Fruit fly (Drosophila melanogaster) whole organism, prepupa: ENCODE measurements around the gene CG32633.

Experiments
- Blimp-1 ChIP-seq: fragments of 200-800 bp; sonication (Bioruptor generic); optimal IDR thresholded peaks from 3 replicates; lab custom pipeline; 2017; ENCODE audit warnings: missing biosample characterization, missing genetic modification characterization, mild to moderate bottlenecking, moderate library complexity, missing genetic modification reagents
- CG10631 ChIP-seq: fragments of 200-800 bp; sonication (Bioruptor generic); optimal IDR thresholded peaks from 2 replicates; lab custom pipeline; 2016; ENCODE audit warnings: missing biosample characterization, missing genetic modification characterization
- CG10669 ChIP-seq: fragments of 200-800 bp; sonication (Bioruptor generic); optimal IDR thresholded peaks from 3 replicates; lab custom pipeline; 2018; ENCODE audit warnings: missing biosample characterization, mild to moderate bottlenecking, missing genetic modification characterization, moderate library complexity
- CG11294 ChIP-seq: fragments of 200-800 bp; sonication (Bioruptor generic); IDR thresholded peaks from 2 replicates; pipeline ENCODE4 v1.3.6; 2022; ENCODE audit warnings: missing biosample characterization, missing genetic modification characterization
- CG11902 ChIP-seq: fragments of 200-800 bp; sonication (Bioruptor generic); optimal IDR thresholded peaks from 3 replicates; lab custom pipeline; 2016; ENCODE audit warnings: missing biosample characterization, missing genetic modification characterization
- CG15336 ChIP-seq: fragments of 200-800 bp; sonication (Bioruptor generic); IDR thresholded peaks from 2 replicates; pipeline ENCODE4 v1.3.6; 2022; ENCODE audit warnings: missing biosample characterization, missing genetic modification characterization
- CG3032 ChIP-seq: fragments of 200-800 bp; optimal IDR thresholded peaks from 2 replicates; lab custom pipeline; 2019; ENCODE audit warnings: missing biosample characterization, mild to moderate bottlenecking, missing genetic modification characterization, moderate library complexity
- CG31627 ChIP-seq: fragments of 200-800 bp; sonication (Bioruptor generic); optimal IDR thresholded peaks from 3 replicates; lab custom pipeline; 2016; ENCODE audit warnings: missing biosample characterization, missing genetic modification characterization
- CG32006 ChIP-seq: fragments of 200-800 bp; sonication (Bioruptor generic); optimal IDR thresholded peaks from 3 replicates; lab custom pipeline; 2017; ENCODE audit warnings: missing biosample characterization, mild to moderate bottlenecking, missing genetic modification characterization
- CG34406 ChIP-seq: fragments of 200-800 bp; sonication (Bioruptor generic); optimal IDR thresholded peaks from 3 replicates; lab custom pipeline; 2016; ENCODE audit warnings: missing biosample characterization, missing genetic modification characterization
- CG3919 ChIP-seq: fragments of 200-800 bp; sonication (Bioruptor generic); optimal IDR thresholded peaks from 3 replicates; lab custom pipeline; 2016; ENCODE audit warnings: missing biosample characterization, missing genetic modification characterization
- CG4318 ChIP-seq: fragments of 200-800 bp; sonication (Bioruptor generic); optimal IDR thresholded peaks from 3 replicates; lab custom pipeline; 2017; ENCODE audit warnings: missing biosample characterization, mild to moderate bottlenecking, missing genetic modification characterization
- CG6163 ChIP-seq: fragments of 200-800 bp; sonication (Bioruptor generic); IDR thresholded peaks from 3 replicates; pipeline ENCODE4 v1.3.6; 2022; ENCODE audit warnings: missing biosample characterization, missing genetic modification characterization
- CG6792 ChIP-seq: fragments of 200-800 bp; sonication (Bioruptor generic); optimal IDR thresholded peaks from 3 replicates; lab custom pipeline; 2016; ENCODE audit warnings: missing biosample characterization, missing genetic modification characterization
- CG6808 ChIP-seq: fragments of 200-800 bp; sonication (Bioruptor generic); optimal IDR thresholded peaks from 3 replicates; lab custom pipeline; 2017; ENCODE audit warnings: missing biosample characterization, missing genetic modification characterization, mild to moderate bottlenecking, moderate library complexity, missing genetic modification reagents
- CG7368 ChIP-seq: fragments of 200-800 bp; sonication (Bioruptor generic); optimal IDR thresholded peaks from 3 replicates; lab custom pipeline; 2016; ENCODE audit warnings: missing biosample characterization, missing genetic modification characterization
- CG8319 ChIP-seq: fragments of 200-800 bp; sonication (Bioruptor generic); optimal IDR thresholded peaks from 3 replicates; lab custom pipeline; 2016; ENCODE audit warnings: missing biosample characterization, missing genetic modification characterization
- CG8632 ChIP-seq: fragments of 200-800 bp; sonication (Bioruptor generic); optimal IDR thresholded peaks from 3 replicates; lab custom pipeline; 2016; ENCODE audit warnings: missing biosample characterization, missing genetic modification characterization
- CG9139 ChIP-seq: fragments of 200-800 bp; sonication (Bioruptor generic); optimal IDR thresholded peaks from 3 replicates; lab custom pipeline; 2017; ENCODE audit warnings: missing biosample characterization, mild to moderate bottlenecking, missing genetic modification characterization
- Eip75B ChIP-seq: fragments of 200-800 bp; sonication (Bioruptor generic); optimal IDR thresholded peaks from 3 replicates; lab custom pipeline; 2016; ENCODE audit warnings: missing biosample characterization, missing genetic modification characterization
- Eip78C ChIP-seq: fragments of 200-800 bp; sonication (Bioruptor generic); peaks from one replicate; lab custom pipeline; 2016; ENCODE audit warnings: missing biosample characterization, missing genetic modification characterization
- Eip93F ChIP-seq: fragments of 200-800 bp; sonication (Bioruptor generic); optimal IDR thresholded peaks from 2 replicates; lab custom pipeline; 2016; ENCODE audit warnings: missing biosample characterization, mild to moderate bottlenecking, missing genetic modification characterization
- Ets21C ChIP-seq: fragments of 200-800 bp; sonication (Bioruptor generic); optimal IDR thresholded peaks from 3 replicates; lab custom pipeline; 2016; ENCODE audit warnings: missing biosample characterization, missing genetic modification characterization
- Ets96B ChIP-seq: fragments of 200-800 bp; optimal IDR thresholded peaks from 2 replicates; lab custom pipeline; 2019; ENCODE audit warnings: missing biosample characterization, mild to moderate bottlenecking, missing genetic modification characterization, moderate library complexity
- Gug ChIP-seq: fragments of 200-800 bp; sonication (Bioruptor generic); IDR thresholded peaks from 2 replicates; pipeline ENCODE4 v1.3.6; 2022; ENCODE audit warnings: missing biosample characterization, missing genetic modification characterization
- Hr39 ChIP-seq: fragments of 200-800 bp; sonication (Bioruptor generic); optimal IDR thresholded peaks from 2 replicates; lab custom pipeline; 2016; ENCODE audit warnings: missing biosample characterization, missing genetic modification characterization
- Met ChIP-seq: fragments of 200-800 bp; sonication (Bioruptor generic); optimal IDR thresholded peaks from 3 replicates; lab custom pipeline; 2016; ENCODE audit warnings: missing biosample characterization, missing genetic modification characterization
- OdsH ChIP-seq: fragments of 200-800 bp; sonication (Bioruptor generic); optimal IDR thresholded peaks from 3 replicates; lab custom pipeline; 2016; ENCODE audit warnings: missing biosample characterization, missing genetic modification characterization
- Smox ChIP-seq: fragments of 200-800 bp; sonication (Bioruptor generic); optimal IDR thresholded peaks from 3 replicates; lab custom pipeline; 2016; ENCODE audit warnings: missing biosample characterization, missing genetic modification characterization
- Sox102F ChIP-seq: fragments of 200-800 bp; sonication (Bioruptor generic); optimal IDR thresholded peaks from 2 replicates; lab custom pipeline; 2016; ENCODE audit warnings: missing biosample characterization, mild to moderate bottlenecking, missing genetic modification characterization
- Sox14 ChIP-seq: fragments of 200-800 bp; sonication (Bioruptor generic); optimal IDR thresholded peaks from 3 replicates; lab custom pipeline; 2016; ENCODE audit warnings: missing biosample characterization, missing genetic modification characterization
- achi ChIP-seq: fragments of 200-800 bp; sonication (Bioruptor generic); optimal IDR thresholded peaks from 3 replicates; lab custom pipeline; 2016; ENCODE audit warnings: missing biosample characterization, missing genetic modification characterization
- acj6 ChIP-seq: fragments of 200-800 bp; sonication (Bioruptor generic); optimal IDR thresholded peaks from 3 replicates; lab custom pipeline; 2016; ENCODE audit warnings: missing biosample characterization, missing genetic modification characterization
- dac ChIP-seq: fragments of 200-800 bp; sonication (Bioruptor generic); optimal IDR thresholded peaks from 2 replicates; lab custom pipeline; 2017; ENCODE audit warnings: missing biosample characterization, mild to moderate bottlenecking, missing genetic modification characterization
- dsx ChIP-seq: fragments of 200-800 bp; optimal IDR thresholded peaks from 3 replicates; lab custom pipeline; 2019; ENCODE audit warnings: missing biosample characterization, mild to moderate bottlenecking, missing genetic modification characterization, moderate library complexity; ENCODE audit not compliant: poor library complexity, severe bottlenecking
- fd59A ChIP-seq: fragments of 200-800 bp; sonication (Bioruptor generic); optimal IDR thresholded peaks from 2 replicates; lab custom pipeline; 2017; ENCODE audit warnings: missing biosample characterization, mild to moderate bottlenecking, missing genetic modification characterization, missing genetic modification reagents
- fkh ChIP-seq: fragments of 200-800 bp; sonication (Bioruptor generic); optimal IDR thresholded peaks from 3 replicates; lab custom pipeline; 2017; ENCODE audit warnings: missing biosample characterization, mild to moderate bottlenecking, missing genetic modification characterization, moderate library complexity
- lz ChIP-seq: fragments of 200-800 bp; sonication (Bioruptor generic); optimal IDR thresholded peaks from 3 replicates; lab custom pipeline; 2016; ENCODE audit warnings: missing biosample characterization, missing genetic modification characterization
- net ChIP-seq: fragments of 200-800 bp; sonication (Bioruptor generic); optimal IDR thresholded peaks from 3 replicates; lab custom pipeline; 2016; ENCODE audit warnings: missing biosample characterization, missing genetic modification characterization
- pdm3 ChIP-seq: fragments of 200-800 bp; sonication (Bioruptor generic); optimal IDR thresholded peaks from 3 replicates; lab custom pipeline; 2016; ENCODE audit warnings: missing biosample characterization, missing genetic modification characterization
- salr ChIP-seq, 2 experiments: fragments of 200-800 bp; sonication (Bioruptor generic); optimal IDR thresholded peaks; 3 replicates each; lab custom pipeline; 2016 to 2018; ENCODE audit warnings: missing biosample characterization in 2 of 2, missing genetic modification characterization in 2 of 2, mild to moderate bottlenecking in 1 of 2
- spab ChIP-seq: fragments of 200-800 bp; sonication (Bioruptor generic); optimal IDR thresholded peaks from 2 replicates; lab custom pipeline; 2017; ENCODE audit warnings: missing biosample characterization, mild to moderate bottlenecking, missing genetic modification characterization, missing genetic modification reagents
- ss ChIP-seq, 2 experiments: fragments of 200-800 bp; sonication (Bioruptor generic); optimal IDR thresholded peaks; 2 replicates in 1 of 2; 3 replicates in 1 of 2; lab custom pipeline; 2017 to 2018; ENCODE audit warnings: mild to moderate bottlenecking in 2 of 2, missing biosample characterization in 2 of 2, missing genetic modification characterization in 2 of 2, moderate library complexity in 1 of 2
- svp ChIP-seq: fragments of 200-800 bp; sonication (Bioruptor generic); peaks from one replicate; lab custom pipeline; 2016; ENCODE audit warnings: missing biosample characterization, missing genetic modification characterization
- topi ChIP-seq: fragments of 200-800 bp; sonication (Bioruptor generic); optimal IDR thresholded peaks from 3 replicates; lab custom pipeline; 2016; ENCODE audit warnings: missing biosample characterization, missing genetic modification characterization
- vri ChIP-seq: fragments of 200-800 bp; sonication (Bioruptor generic); optimal IDR thresholded peaks from 3 replicates; lab custom pipeline; 2016; ENCODE audit warnings: missing biosample characterization, mild to moderate bottlenecking, missing genetic modification characterization

The CG32633 gene

dm6 chrX:13565490-13566156 lies 4.2 kb downstream of the CG32633 start (continued):
- TF ChIP-seq CG6792, result peak; percentile 9
- peak; percentile 56; the same call in 1 of the 2 replicates for TF ChIP-seq CG15336
- TF ChIP-seq ss (GFP tag; optimal IDR thresholded peaks at IDR 0.05; lab: Kevin White, UChicago), result peak in 1 of 2 experiments; percentile 22
- no peak for TF ChIP-seq CG8319 (GFP tag; lab: Kevin White, UChicago)
- peak; percentile 7 for TF ChIP-seq CG31627 (GFP tag; lab: Kevin White, UChicago)
- TF ChIP-seq achi (GFP tag; lab: Kevin White, UChicago), result peak; percentile 33
- TF ChIP-seq fkh (GFP tag; lab: Kevin White, UChicago), result no peak
- TF ChIP-seq net (GFP tag; lab: Kevin White, UChicago), result peak; percentile 21
- TF ChIP-seq Eip78C (GFP tag; lab: Kevin White, UChicago), result peak; percentile 71
- TF ChIP-seq lz, result no peak
- peak; percentile 25 for TF ChIP-seq CG4318 (GFP tag; lab: Kevin White, UChicago)
- TF ChIP-seq salr (GFP tag; optimal IDR thresholded peaks at IDR 0.05; lab: Kevin White, UChicago), result peak in 1 of 2 experiments; percentile 15
- peak; percentile 26 for TF ChIP-seq acj6 (GFP tag; lab: Kevin White, UChicago)
- TF ChIP-seq fd59A, result peak; percentile 31
- TF ChIP-seq Smox (GFP tag; lab: Kevin White, UChicago), result no peak
- TF ChIP-seq CG9139, result no peak
- no peak; the same call in 1 of the 2 replicates for TF ChIP-seq CG11294 (GFP tag; lab: Robert Waterston, UW)
- TF ChIP-seq Ets21C, result no peak
- TF ChIP-seq CG3919 (GFP tag; lab: Kevin White, UChicago), result no peak
- TF ChIP-seq spab (GFP tag; lab: Kevin White, UChicago), result no peak
- no peak for TF ChIP-seq Eip93F (GFP tag; lab: Kevin White, UChicago)
- TF ChIP-seq Eip75B, result no peak
- TF ChIP-seq CG8632 (GFP tag; lab: Kevin White, UChicago), result no peak
- peak; percentile 49 for TF ChIP-seq OdsH (GFP tag; lab: Kevin White, UChicago)
- TF ChIP-seq CG6163, result no peak
- peak; percentile 28 for TF ChIP-seq Hr39
- no peak for TF ChIP-seq Blimp-1 (GFP tag; lab: Kevin White, UChicago)

- TF ChIP-seq dac, result no peak
- TF ChIP-seq CG7368 (GFP tag; lab: Kevin White, UChicago), result peak; percentile 56
- TF ChIP-seq CG11902 (GFP tag; lab: Kevin White, UChicago), result peak; percentile 46
- TF ChIP-seq CG15336, result peak; percentile 45; the same call in 1 of the 2 replicates
- TF ChIP-seq CG9139, result no peak
- no peak for TF ChIP-seq CG6808 (GFP tag; lab: Kevin White, UChicago)
- TF ChIP-seq CG10631 (GFP tag; lab: Kevin White, UChicago), result peak; percentile 38
- TF ChIP-seq Hr39, result peak; percentile 57
- peak; percentile 61 for TF ChIP-seq CG31627 (GFP tag; lab: Kevin White, UChicago)
- TF ChIP-seq CG32006 (GFP tag; lab: Kevin White, UChicago), result peak; percentile 32
- peak; percentile 72 for TF ChIP-seq Sox102F (GFP tag; lab: Kevin White, UChicago)
- no peak for TF ChIP-seq fkh (GFP tag; lab: Kevin White, UChicago)
- TF ChIP-seq topi, result peak; percentile 74
- TF ChIP-seq CG8632 (GFP tag; lab: Kevin White, UChicago), result peak; percentile 49
- TF ChIP-seq CG34406, result peak; percentile 65
- TF ChIP-seq OdsH (GFP tag; lab: Kevin White, UChicago), result peak; percentile 31
- no peak for TF ChIP-seq Ets96B (tag; lab: Kevin White, UChicago)
- peak; percentile 52 for TF ChIP-seq achi (GFP tag; lab: Kevin White, UChicago)
- TF ChIP-seq dsx, result no peak
- TF ChIP-seq CG6792, result peak; percentile 38
- TF ChIP-seq net (GFP tag; lab: Kevin White, UChicago), result peak; percentile 12
- peak; percentile 5 for TF ChIP-seq vri
- peak; percentile 64 for TF ChIP-seq acj6 (GFP tag; lab: Kevin White, UChicago)
- peak; percentile 14 for TF ChIP-seq CG8319 (GFP tag; lab: Kevin White, UChicago)
- TF ChIP-seq Eip93F (GFP tag; lab: Kevin White, UChicago), result no peak
- peak; percentile 75 for TF ChIP-seq svp (GFP tag; lab: Kevin White, UChicago)
- TF ChIP-seq CG3032 (tag; lab: Kevin White, UChicago), result no peak
- peak; percentile 52 for TF ChIP-seq Eip75B
- peak; percentile 52 for TF ChIP-seq Smox (GFP tag; lab: Kevin White, UChicago)
- peak; percentile 75 for TF ChIP-seq Met (GFP tag; lab: Kevin White, UChicago)
- TF ChIP-seq pdm3 (GFP tag; lab: Kevin White, UChicago), result peak; percentile 36
- TF ChIP-seq CG4318 (GFP tag; lab: Kevin White, UChicago), result no peak
- TF ChIP-seq Sox14 (GFP tag; lab: Kevin White, UChicago), result peak; percentile 31
- peak; percentile 55 for TF ChIP-seq CG3919 (GFP tag; lab: Kevin White, UChicago)
- TF ChIP-seq Gug (GFP tag; lab: Robert Waterston, UW), result no peak
- TF ChIP-seq CG10669 (GFP tag; lab: Kevin White, UChicago), result peak; percentile 40
These were observed 6.7 kb downstream of the CG32633 start for dm6 chrX:13568127-13568526.
